Worm (Caenorhabditis elegans) whole organism, L3 larva: Measurements from ENCODE around the gene T05G5.1.

Source experiments
- ZK546.5 ChIP-seq: sonication (generic microtip); optimal IDR thresholded peaks from 2 replicates; lab custom pipeline; 2017; ENCODE audit warnings: missing biosample characterization, missing genetic modification characterization
- aly-2 ChIP-seq: fragments of 150-350 bp; optimal IDR thresholded peaks from 2 replicates; lab custom pipeline; 2014; ENCODE audit warnings: missing biosample characterization, missing genetic modification characterization
- nfya-1 ChIP-seq: sonication (generic microtip); optimal IDR thresholded peaks from 2 replicates; lab custom pipeline; 2017; ENCODE audit warnings: missing genetic modification characterization, mild to moderate bottlenecking, missing compliant biosample characterization, antibody characterized with exemption, moderate library complexity; ENCODE audit not compliant: insufficient read depth
- nhr-11 ChIP-seq: fragments of 150-350 bp; optimal IDR thresholded peaks from 2 replicates; lab custom pipeline; 2014; ENCODE audit warnings: missing biosample characterization, missing genetic modification characterization
- nhr-28 ChIP-seq: fragments of 150-350 bp; optimal IDR thresholded peaks from 2 replicates; lab custom pipeline; 2014; ENCODE audit warnings: missing biosample characterization, missing genetic modification characterization
- pqm-1 ChIP-seq: fragments of 150-350 bp; optimal IDR thresholded peaks from 2 replicates; lab custom pipeline; 2017; ENCODE audit warnings: missing biosample characterization, missing genetic modification characterization, inconsistent platforms
- unc-39 ChIP-seq: sonication (generic microtip); optimal IDR thresholded peaks from 4 replicates; lab custom pipeline; 2017; ENCODE audit warnings: missing biosample characterization, missing genetic modification characterization
- ztf-4 ChIP-seq: fragments of 150-350 bp; optimal IDR thresholded peaks from 2 replicates; lab custom pipeline; 2014; ENCODE audit warnings: missing biosample characterization, missing genetic modification characterization

DNA sequence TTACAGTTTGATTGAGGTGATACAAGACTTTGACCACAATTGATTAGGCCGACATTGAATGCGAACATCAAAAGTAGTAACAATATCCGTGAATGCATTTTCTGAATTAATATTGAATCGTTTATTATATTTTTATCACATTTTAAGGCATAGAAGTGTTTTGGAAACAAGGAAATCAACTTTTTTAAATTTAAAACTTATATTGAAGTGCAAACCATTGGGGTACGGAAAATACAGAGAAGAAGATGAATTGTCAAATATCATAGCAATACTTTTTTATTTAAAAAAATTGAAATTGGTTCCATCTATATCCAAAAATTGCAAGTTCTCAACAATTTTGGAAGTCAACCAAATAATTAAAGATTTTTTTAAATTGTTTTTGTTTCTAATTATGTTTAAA, at the start of gene T05G5.1:
- TF ChIP-seq ztf-4 = no peak
- no peak for TF ChIP-seq nhr-11 (tag; lab: Kevin White, UChicago)
- TF ChIP-seq aly-2 = no peak
- no peak for TF ChIP-seq pqm-1 (tag; lab: Kevin White, UChicago)
- no peak for TF ChIP-seq nfya-1 (tag; lab: Kevin White, UChicago)
- no peak for TF ChIP-seq nhr-28 (tag; lab: Kevin White, UChicago)
- no peak for TF ChIP-seq ZK546.5 (tag; lab: Kevin White, UChicago)
- TF ChIP-seq unc-39 (tag; lab: Kevin White, UChicago) = no peak
